Worm (Caenorhabditis elegans) whole organism, L1 larva: ENCODE measurements around the gene str-198.

Source experiments
- egl-27 ChIP-seq, 2 experiments: fragments of 150-350 bp in 1 of 2; sonication (generic microtip); optimal IDR thresholded peaks; 3 replicates each; lab custom pipeline; 2017 to 2018; ENCODE audit warnings: missing biosample characterization in 2 of 2, missing genetic modification characterization in 2 of 2, missing genetic modification reagents in 2 of 2
- lin-15B ChIP-seq: fragments of 150-350 bp; sonication (generic microtip); optimal IDR thresholded peaks from 3 replicates; lab custom pipeline; 2014; ENCODE audit warnings: missing biosample characterization, missing genetic modification characterization
- lin-39 ChIP-seq: fragments of 150-350 bp; optimal IDR thresholded peaks from 2 replicates; lab custom pipeline; 2014; ENCODE audit warnings: missing biosample characterization, missing genetic modification reagents, missing genetic modification characterization
- nhr-11 ChIP-seq: fragments of 150-350 bp; optimal IDR thresholded peaks from 2 replicates; lab custom pipeline; 2014; ENCODE audit warnings: missing biosample characterization, missing genetic modification characterization
- nhr-90 ChIP-seq: sonication (generic microtip); optimal IDR thresholded peaks from 2 replicates; lab custom pipeline; 2016; ENCODE audit warnings: mild to moderate bottlenecking, missing genetic modification characterization, missing compliant biosample characterization; ENCODE audit not compliant: poor library complexity
- ztf-11 ChIP-seq, 2 experiments: sonication (generic microtip); optimal IDR thresholded peaks; 2 replicates each; lab custom pipeline; 2016 to 2017; ENCODE audit warnings: missing genetic modification characterization in 2 of 2, missing biosample characterization in 1 of 2, missing compliant biosample characterization in 1 of 2

ce11 chrV:16049177-16049576 is 1.6 kb downstream of the str-198 start, which contains the start of gene best-12:
- no peak for TF ChIP-seq ztf-11 (tag; optimal IDR thresholded peaks at IDR 0.05; lab: Kevin White, UChicago)
- no peak for TF ChIP-seq lin-15B (tag; lab: Kevin White, UChicago)
- no peak for TF ChIP-seq lin-39
- TF ChIP-seq nhr-11 (tag; lab: Kevin White, UChicago) = no peak
- TF ChIP-seq nhr-90 (tag; lab: Kevin White, UChicago) = no peak
- no peak for TF ChIP-seq egl-27 (tag; optimal IDR thresholded peaks at IDR 0.05; lab: Kevin White, UChicago)
